Worm (Caenorhabditis elegans): Measurements from ENCODE around the gene F39E9.6.

- TF ChIP-seq nhr-28 (tag; optimal IDR thresholded peaks at IDR 0.05) (no peak), ceh-44 (GFP tag; IDR thresholded peaks at IDR 0.05) (no peak), spr-3 (GFP tag; optimal IDR thresholded peaks at IDR 0.05) (no peak), nhr-237 (tag; optimal IDR thresholded peaks at IDR 0.05) (no peak), mdl-1 (tag; optimal IDR thresholded peaks at IDR 0.05) (no peak), F26F4.8 (GFP tag; conservative IDR thresholded peaks at IDR 0.05) (no peak), hif-1 (tag; optimal IDR thresholded peaks at IDR 0.05) (no peak), snpc-4 (tag; optimal IDR thresholded peaks at IDR 0.05) (no peak), unc-62 (GFP tag; optimal IDR thresholded peaks at IDR 0.05 in 1 of 2) (no peak), unc-62 (tag; optimal IDR thresholded peaks at IDR 0.05) (no peak), F37D6.2 (tag; optimal IDR thresholded peaks at IDR 0.05) (no peak), tra-1 (GFP tag; IDR thresholded peaks at IDR 0.05) (no peak), zfp-2 (tag; optimal IDR thresholded peaks at IDR 0.05) (no peak)
These were observed 31.6 kb upstream of the F39E9.6 start, which contains the start of gene bath-28 for ce11 chrII:3344917-3345316.
